Worm (Caenorhabditis elegans) whole organism, L4/young adult: Measurements from ENCODE around the gene gmpr-1.

Experiments
- W03F9.2 ChIP-seq: fragments of 150-350 bp; optimal IDR thresholded peaks from 2 replicates; lab custom pipeline; 2014; ENCODE audit warnings: missing biosample characterization, missing genetic modification characterization
- dao-5 ChIP-seq: sonication (generic microtip); optimal IDR thresholded peaks from 2 replicates; lab custom pipeline; 2016; ENCODE audit warnings: missing genotype, missing genetic modification characterization, moderate library complexity, missing compliant biosample characterization
- him-1 ChIP-seq: sonication (generic microtip); optimal IDR thresholded peaks from 2 replicates; lab custom pipeline; 2016; ENCODE audit warnings: missing genotype, missing genetic modification reagents, missing genetic modification characterization, missing compliant biosample characterization

DNA sequence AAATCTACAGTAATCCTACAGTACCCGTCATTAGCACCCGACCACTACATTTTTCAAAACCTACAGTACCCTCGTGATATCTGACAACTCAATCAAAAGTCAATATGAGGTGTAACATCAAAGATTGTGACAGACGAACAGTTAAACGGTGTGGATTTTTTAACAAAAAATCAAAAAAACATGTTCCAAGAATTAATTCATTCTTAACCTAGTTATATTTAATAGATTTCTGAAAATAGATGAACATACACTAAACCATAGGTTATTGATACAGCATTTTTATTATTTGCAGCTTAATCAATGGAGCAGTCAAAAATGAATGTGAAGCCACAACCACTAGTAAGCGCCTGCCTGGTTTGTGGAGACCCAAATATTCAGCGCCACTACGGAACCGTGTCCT lies 36.3 kb upstream of the gmpr-1 start, which contains the start of gene nhr-118:
- TF ChIP-seq him-1, result no peak
- no peak for TF ChIP-seq W03F9.2 (tag; lab: Kevin White, UChicago)
- TF ChIP-seq dao-5, result no peak
